Worm (Caenorhabditis elegans) whole organism, late embryonic: ENCODE data around the gene irld-51.

ENCODE experiments used
- T23F11.4 ChIP-seq: fragments of 200-800 bp; sonication (Bioruptor generic); optimal IDR thresholded peaks from 2 replicates; lab custom pipeline; 2018; ENCODE audit warnings: mild to moderate bottlenecking, missing genetic modification characterization, missing compliant biosample characterization
- ceh-30 ChIP-seq: fragments of 150-350 bp; optimal IDR thresholded peaks from 2 replicates; lab custom pipeline; 2014; ENCODE audit warnings: missing biosample characterization, missing genetic modification characterization
- ceh-9 ChIP-seq: sonication (generic microtip); optimal IDR thresholded peaks from 2 replicates; lab custom pipeline; 2016; ENCODE audit warnings: mild to moderate bottlenecking, missing genetic modification characterization, inconsistent platforms, missing compliant biosample characterization
- nfya-1 ChIP-seq: sonication (generic microtip); optimal IDR thresholded peaks from 2 replicates; lab custom pipeline; 2017; ENCODE audit warnings: missing genetic modification characterization, mild to moderate bottlenecking, missing compliant biosample characterization, antibody characterized with exemption, moderate library complexity
- nhr-11 ChIP-seq: fragments of 150-350 bp; optimal IDR thresholded peaks from 2 replicates; lab custom pipeline; 2014; ENCODE audit warnings: missing biosample characterization, missing genetic modification characterization
- pha-4 ChIP-seq: fragments of 150-350 bp; optimal IDR thresholded peaks from 2 replicates; lab custom pipeline; 2018; ENCODE audit warnings: missing biosample characterization, missing genetic modification reagents, missing genetic modification characterization

- TF ChIP-seq nhr-11 (tag; lab: Kevin White, UChicago) (no peak), ceh-30 (tag; lab: Kevin White, UChicago) (no peak), ceh-9 (no peak), T23F11.4 (GFP tag; lab: Kevin White, UChicago) (no peak), nfya-1 (tag; lab: Kevin White, UChicago) (peak; percentile 9), pha-4 (tag; lab: Kevin White, UChicago) (no peak)
Measured at ce11 chrII:2920817-2921458, 31.6 kb downstream of the irld-51 start.
